Worm (Caenorhabditis elegans) whole organism, young adult: ENCODE data around the gene gsto-1.
"Not testable (repeated sequence)": the region's sequence is repeated elsewhere in the genome, so short reads cannot be mapped to it uniquely, and the experiment has no call there.

ENCODE experiments used
- F10E7.11 ChIP-seq: sonication (generic microtip); optimal IDR thresholded peaks from 2 replicates; lab custom pipeline; 2017; ENCODE audit warnings: mild to moderate bottlenecking, missing genetic modification characterization, moderate library complexity, missing compliant biosample characterization
- F39B2.1 ChIP-seq: fragments of 200-800 bp; sonication (Bioruptor generic); IDR thresholded peaks from 2 replicates; pipeline ENCODE4 v1.3.6; 2022; ENCODE audit warnings: missing genetic modification reagents, missing genetic modification characterization, missing compliant biosample characterization
- akir-1 ChIP-seq: fragments of 200-800 bp; sonication (Bioruptor generic); optimal IDR thresholded peaks from 2 replicates; lab custom pipeline; 2018; ENCODE audit warnings: mild to moderate bottlenecking, missing genetic modification characterization, moderate library complexity, missing compliant biosample characterization
- ceh-100 ChIP-seq: fragments of 200-800 bp; sonication (Bioruptor generic); IDR thresholded peaks from 2 replicates; pipeline ENCODE4 v1.3.6; 2022; ENCODE audit warnings: missing genetic modification reagents, missing genetic modification characterization, missing compliant biosample characterization
- hrde-1 ChIP-seq: sonication (generic microtip); optimal IDR thresholded peaks from 2 replicates; lab custom pipeline; 2016; ENCODE audit warnings: missing genetic modification characterization, mild to moderate bottlenecking, missing compliant biosample characterization, moderate library complexity, missing genotype, missing genetic modification reagents, borderline replicate concordance
- madf-10 ChIP-seq: sonication (generic microtip); optimal IDR thresholded peaks from 2 replicates; lab custom pipeline; 2016; ENCODE audit warnings: mild to moderate bottlenecking, missing genetic modification characterization, missing compliant biosample characterization
- unc-130 ChIP-seq: sonication (generic microtip); optimal IDR thresholded peaks from 2 replicates; lab custom pipeline; 2016; ENCODE audit warnings: missing genetic modification reagents, missing genetic modification characterization, missing compliant biosample characterization
- ztf-6 ChIP-seq: fragments of 200-800 bp; sonication (Bioruptor generic); IDR thresholded peaks from 2 replicates; pipeline ENCODE4 v1.3.6; 2022; ENCODE audit warnings: missing genetic modification reagents, missing genetic modification characterization, missing compliant biosample characterization

- TF ChIP-seq madf-10 (tag; lab: Kevin White, UChicago); akir-1; unc-130 (GFP tag; lab: Kevin White, UChicago); hrde-1; F39B2.1; ceh-100 (GFP tag; lab: Robert Waterston, UW); ztf-6 (GFP tag; lab: Robert Waterston, UW); F10E7.11: not testable (repeated sequence)
These were observed 12.2 kb upstream of the gsto-1 start, which contains the start of gene F54H12.10 for ce11 chrIII:7958922-7959609.
